Fruit fly (Drosophila melanogaster): ENCODE measurements around the gene CG6678.

DNA sequence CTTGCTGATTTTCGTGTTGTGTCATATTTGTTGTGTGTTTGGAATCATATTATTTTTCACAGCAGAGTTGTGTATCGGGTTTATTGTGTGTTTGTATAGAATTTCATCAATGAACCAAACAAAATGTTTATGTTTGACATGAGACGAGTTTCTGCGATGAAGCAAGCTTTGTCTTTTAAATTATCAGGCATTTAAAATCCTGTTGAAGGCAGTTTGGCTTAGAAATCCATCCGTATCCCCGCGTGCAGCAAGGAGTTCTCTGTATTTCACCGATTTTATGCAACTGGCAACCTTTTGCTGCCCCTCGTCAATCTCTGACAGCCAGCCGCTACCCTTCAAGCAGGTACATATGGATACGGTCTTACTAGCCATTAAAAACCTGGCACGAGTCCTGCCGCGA is 19.0 kb upstream of the CG6678 start, which contains the start of the genes CG6569 and Cby:
- TF ChIP-seq Atf3 (GFP tag; optimal IDR thresholded peaks at IDR 0.05): no peak
- no peak for TF ChIP-seq CTCF (GFP tag; optimal IDR thresholded peaks at IDR 0.05)
- TF ChIP-seq CG9817 (tag; optimal IDR thresholded peaks at IDR 0.05): no peak
- TF ChIP-seq dan (GFP tag; IDR thresholded peaks at IDR 0.05): no peak
- no peak for TF ChIP-seq sc (optimal IDR thresholded peaks at IDR 0.05)
- no peak for TF ChIP-seq sc (GFP tag; optimal IDR thresholded peaks at IDR 0.05)
